Worm (Caenorhabditis elegans) whole organism, L2 larva: ENCODE measurements around the gene C03B1.2.

ENCODE experiments used
- R02D3.7 ChIP-seq: fragments of 150-350 bp; optimal IDR thresholded peaks from 2 replicates; lab custom pipeline; 2014; ENCODE audit warnings: missing biosample characterization, missing genetic modification characterization
- ama-1 ChIP-seq: fragments of 150-350 bp; optimal IDR thresholded peaks from 2 replicates; lab custom pipeline; 2018; ENCODE audit warnings: inconsistent platforms
- ceh-82 ChIP-seq: fragments of 150-350 bp; optimal IDR thresholded peaks from 2 replicates; lab custom pipeline; 2014; ENCODE audit warnings: missing biosample characterization, missing genetic modification characterization
- dmd-4 ChIP-seq: sonication (generic microtip); optimal IDR thresholded peaks from 2 replicates; lab custom pipeline; 2017; ENCODE audit warnings: missing biosample characterization, missing genetic modification characterization
- elt-1 ChIP-seq: fragments of 150-350 bp; optimal IDR thresholded peaks from 2 replicates; lab custom pipeline; 2014; ENCODE audit warnings: missing biosample characterization, missing genetic modification characterization
- nhr-25 ChIP-seq: fragments of 150-350 bp; sonication (generic microtip); optimal IDR thresholded peaks from 3 replicates; lab custom pipeline; 2014; ENCODE audit warnings: missing biosample characterization, missing genetic modification characterization
- nhr-77 ChIP-seq: fragments of 150-350 bp; optimal IDR thresholded peaks from 2 replicates; lab custom pipeline; 2014; ENCODE audit warnings: missing biosample characterization, missing genetic modification characterization
- snpc-4 ChIP-seq: fragments of 150-350 bp; optimal IDR thresholded peaks from 2 replicates; lab custom pipeline; 2014; ENCODE audit warnings: missing biosample characterization, missing genetic modification characterization
- unc-39 ChIP-seq: fragments of 150-350 bp; optimal IDR thresholded peaks from 2 replicates; lab custom pipeline; 2014; ENCODE audit warnings: missing biosample characterization, missing genetic modification characterization
- unc-55 ChIP-seq: fragments of 150-350 bp; sonication (generic microtip); optimal IDR thresholded peaks from 3 replicates; lab custom pipeline; 2014; ENCODE audit warnings: missing biosample characterization, missing genetic modification reagents, missing genetic modification characterization
- zag-1 ChIP-seq: fragments of 150-350 bp; optimal IDR thresholded peaks from 2 replicates; lab custom pipeline; 2014; ENCODE audit warnings: missing biosample characterization, missing genetic modification characterization

DNA sequence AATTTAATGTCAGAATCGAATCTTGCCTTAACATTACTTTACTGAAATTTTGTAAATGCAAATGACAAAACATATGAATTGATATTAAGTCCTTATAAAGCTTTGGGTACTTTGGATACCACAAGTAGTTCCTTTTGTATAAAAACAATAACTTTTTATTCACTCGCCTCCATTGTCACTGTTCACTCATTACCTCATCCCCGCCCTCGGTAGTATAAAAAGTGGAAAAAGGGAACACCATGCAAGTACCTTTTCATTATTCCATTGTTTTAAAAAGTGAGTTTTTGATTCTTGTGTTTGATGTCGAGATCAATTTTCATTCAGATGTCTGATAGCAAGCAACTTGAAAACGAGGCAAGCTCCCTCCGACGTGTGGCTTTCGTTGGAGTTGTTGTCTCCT lies 35.8 kb upstream of the C03B1.2 start, which contains the start of gene col-171:
- TF ChIP-seq elt-1 (tag; lab: Kevin White, UChicago): no peak
- TF ChIP-seq unc-39 (tag; lab: Kevin White, UChicago): no peak
- no peak for TF ChIP-seq ceh-82 (tag; lab: Kevin White, UChicago)
- TF ChIP-seq nhr-25 (tag; lab: Kevin White, UChicago): no peak
- no peak for TF ChIP-seq nhr-77 (tag; lab: Kevin White, UChicago)
- no peak for TF ChIP-seq dmd-4 (tag; lab: Kevin White, UChicago)
- no peak for TF ChIP-seq zag-1 (tag; lab: Kevin White, UChicago)
- TF ChIP-seq unc-55 (GFP tag; lab: Kevin White, UChicago): no peak
- no peak for TF ChIP-seq ama-1 (lab: Kevin White, UChicago)
- no peak for TF ChIP-seq snpc-4 (tag; lab: Kevin White, UChicago)
- no peak for TF ChIP-seq R02D3.7
